Worm (Caenorhabditis elegans): ENCODE measurements around the gene K08D10.10.

DNA sequence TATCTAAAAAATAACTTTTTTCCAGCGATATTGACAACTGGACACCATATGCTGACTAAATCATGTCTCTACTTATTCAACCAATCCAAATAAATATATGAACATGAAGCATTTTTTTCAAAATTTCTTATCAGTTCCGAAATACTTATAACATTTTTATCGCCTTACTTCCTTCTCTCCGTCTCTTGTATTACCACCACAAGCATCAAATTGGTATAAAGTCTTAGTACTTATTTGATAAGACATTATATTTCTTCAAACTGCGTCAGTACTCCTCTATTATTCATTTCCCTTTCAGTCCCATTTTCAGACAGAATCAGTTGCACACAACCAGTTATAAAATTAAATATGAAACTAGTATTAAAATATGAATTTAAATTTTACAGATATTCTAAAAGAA lies 4.1 kb upstream of the K08D10.10 start:
- TF ChIP-seq Y53F4B.3 (GFP tag; IDR thresholded peaks at IDR 0.05): no peak
- no peak for TF ChIP-seq lin-35 (GFP tag; optimal IDR thresholded peaks at IDR 0.05)
- TF ChIP-seq F37B4.10 (GFP tag; IDR thresholded peaks at IDR 0.05): no peak
- no peak for TF ChIP-seq lag-1 (GFP tag; IDR thresholded peaks at IDR 0.05)
